Worm (Caenorhabditis elegans) whole organism, early embryonic: ENCODE results near the gene vdac-1.

ENCODE experiments used
- F13C5.2 ChIP-seq: sonication (generic microtip); optimal IDR thresholded peaks from 2 replicates; lab custom pipeline; 2017; ENCODE audit warnings: mild to moderate bottlenecking, missing genetic modification characterization, inconsistent platforms, missing compliant biosample characterization
- ama-1 ChIP-seq: fragments of 150-350 bp; optimal IDR thresholded peaks from 2 replicates; lab custom pipeline; 2014
- flt-1 ChIP-seq: fragments of 200-800 bp; sonication (Bioruptor generic); IDR thresholded peaks from 2 replicates; pipeline ENCODE4 v1.3.6; 2022; ENCODE audit warnings: missing genetic modification characterization, missing compliant biosample characterization
- hnd-1 ChIP-seq: sonication (generic microtip); optimal IDR thresholded peaks from 2 replicates; lab custom pipeline; 2016; ENCODE audit warnings: missing genetic modification characterization, missing compliant biosample characterization
- pes-1 ChIP-seq: fragments of 200-800 bp; sonication (Bioruptor generic); IDR thresholded peaks from 2 replicates; pipeline ENCODE4 v1.3.6; 2022; ENCODE audit warnings: missing genetic modification reagents, missing genetic modification characterization, missing compliant biosample characterization
- tra-4 ChIP-seq: sonication (generic microtip); optimal IDR thresholded peaks from 2 replicates; lab custom pipeline; 2017; ENCODE audit warnings: missing genetic modification characterization, missing compliant biosample characterization

ce11 chrIV:7499302-7499701 lies 8.4 kb downstream of the vdac-1 start:
- TF ChIP-seq hnd-1 (tag; lab: Kevin White, UChicago), result no peak
- no peak for TF ChIP-seq tra-4 (tag; lab: Kevin White, UChicago)
- no peak for TF ChIP-seq F13C5.2 (tag; lab: Kevin White, UChicago)
- no peak for TF ChIP-seq flt-1 (GFP tag; lab: Robert Waterston, UW)
- TF ChIP-seq pes-1 (GFP tag; lab: Robert Waterston, UW), result no peak
- no peak for TF ChIP-seq ama-1 (lab: Kevin White, UChicago)
